Fruit fly (Drosophila melanogaster) whole organism, embryonic: Measurements from ENCODE around the gene NFAT.

Experiments used
- Ada2b ChIP-seq: fragments of 200-800 bp; sonication (Bioruptor generic); IDR thresholded peaks from 2 replicates; pipeline ENCODE4 v1.3.6; 2022; ENCODE audit warnings: missing biosample characterization, missing genetic modification characterization
- Atf-2 ChIP-seq: fragments of 200-800 bp; sonication (Bioruptor generic); optimal IDR thresholded peaks from 2 replicates; lab custom pipeline; 2016; ENCODE audit warnings: missing biosample characterization, missing genetic modification characterization
- B-H1 ChIP-seq: fragments of 200-800 bp; sonication (Bioruptor generic); IDR thresholded peaks from 3 replicates; pipeline ENCODE4 v1.3.6; 2022; ENCODE audit warnings: missing biosample characterization, missing genetic modification characterization
- BtbVII ChIP-seq: fragments of 200-800 bp; sonication (Bioruptor generic); optimal IDR thresholded peaks from 3 replicates; lab custom pipeline; 2017; ENCODE audit warnings: missing biosample characterization, mild to moderate bottlenecking, missing genetic modification characterization
- CG10979 ChIP-seq: fragments of 200-800 bp; sonication (Bioruptor generic); optimal IDR thresholded peaks from 2 replicates; lab custom pipeline; 2018; ENCODE audit warnings: missing biosample characterization, mild to moderate bottlenecking, missing genetic modification characterization, moderate library complexity
- CG11504 ChIP-seq: fragments of 200-800 bp; sonication (Bioruptor generic); optimal IDR thresholded peaks from 3 replicates; lab custom pipeline; 2019; ENCODE audit warnings: missing biosample characterization, mild to moderate bottlenecking, missing genetic modification characterization, moderate library complexity
- CG11723 ChIP-seq: fragments of 200-800 bp; sonication (Bioruptor generic); optimal IDR thresholded peaks from 2 replicates; lab custom pipeline; 2017; ENCODE audit warnings: missing biosample characterization, mild to moderate bottlenecking, missing genetic modification characterization
- CG12104 ChIP-seq: fragments of 200-800 bp; sonication (Bioruptor generic); optimal IDR thresholded peaks from 3 replicates; lab custom pipeline; 2016; ENCODE audit warnings: missing biosample characterization, missing genetic modification characterization
- CG12155 ChIP-seq: fragments of 200-800 bp; sonication (Bioruptor generic); optimal IDR thresholded peaks from 3 replicates; lab custom pipeline; 2016; ENCODE audit warnings: missing biosample characterization, missing genetic modification characterization
- CG13296 ChIP-seq: fragments of 200-800 bp; sonication (Bioruptor generic); optimal IDR thresholded peaks from 3 replicates; lab custom pipeline; 2018; ENCODE audit warnings: missing biosample characterization, mild to moderate bottlenecking, missing genetic modification characterization
- CG14965 ChIP-seq: fragments of 200-800 bp; sonication (Bioruptor generic); optimal IDR thresholded peaks from 2 replicates; lab custom pipeline; 2016; ENCODE audit warnings: missing biosample characterization, missing genetic modification characterization, borderline replicate concordance
- CG17359 ChIP-seq: fragments of 200-800 bp; sonication (Bioruptor generic); optimal IDR thresholded peaks from 3 replicates; lab custom pipeline; 2018; ENCODE audit warnings: missing biosample characterization, mild to moderate bottlenecking, missing genetic modification characterization, moderate library complexity
- CG2116 ChIP-seq: fragments of 200-800 bp; sonication (Bioruptor generic); optimal IDR thresholded peaks from 3 replicates; lab custom pipeline; 2018; ENCODE audit warnings: missing biosample characterization, mild to moderate bottlenecking, missing genetic modification characterization
- CG3847 ChIP-seq: fragments of 200-800 bp; sonication (Bioruptor generic); IDR thresholded peaks from 2 replicates; pipeline ENCODE4 v1.3.6; 2022; ENCODE audit warnings: missing biosample characterization, missing genetic modification characterization
- CG42726 ChIP-seq: fragments of 200-800 bp; sonication (Bioruptor generic); IDR thresholded peaks from 2 replicates; pipeline ENCODE4 v1.3.6; 2022; ENCODE audit warnings: missing biosample characterization, missing genetic modification characterization; ENCODE audit not compliant: partially characterized antibody
- CG4404 ChIP-seq: fragments of 200-800 bp; sonication (Bioruptor generic); IDR thresholded peaks from 2 replicates; pipeline ENCODE4 v1.3.6; 2022; ENCODE audit warnings: missing biosample characterization, missing genetic modification characterization
- CG4424 ChIP-seq: fragments of 200-800 bp; sonication (Bioruptor generic); optimal IDR thresholded peaks from 3 replicates; lab custom pipeline; 2016; ENCODE audit warnings: missing biosample characterization, missing genetic modification characterization
- CG5245 ChIP-seq: fragments of 200-800 bp; sonication (Bioruptor generic); optimal IDR thresholded peaks from 3 replicates; lab custom pipeline; 2016; ENCODE audit warnings: missing biosample characterization, missing genetic modification characterization
- CG7357 ChIP-seq: fragments of 200-800 bp; sonication (Bioruptor generic); IDR thresholded peaks from 3 replicates; pipeline ENCODE4 v1.3.6; 2022; ENCODE audit warnings: missing biosample characterization, missing genetic modification characterization
- CG7928 ChIP-seq: fragments of 200-800 bp; sonication (Bioruptor generic); optimal IDR thresholded peaks from 2 replicates; lab custom pipeline; 2017; ENCODE audit warnings: missing biosample characterization, mild to moderate bottlenecking, missing genetic modification characterization
- CG7963 ChIP-seq: fragments of 200-800 bp; sonication (Bioruptor generic); IDR thresholded peaks from 3 replicates; pipeline ENCODE4 v1.3.6; 2022; ENCODE audit warnings: missing biosample characterization, missing genetic modification characterization; ENCODE audit not compliant: partially characterized antibody
- CoRest ChIP-seq: fragments of 200-800 bp; sonication (Bioruptor generic); optimal IDR thresholded peaks from 3 replicates; lab custom pipeline; 2018; ENCODE audit warnings: missing biosample characterization, mild to moderate bottlenecking, missing genetic modification characterization, moderate library complexity
- Deaf1 ChIP-seq: fragments of 200-800 bp; optimal IDR thresholded peaks from 3 replicates; lab custom pipeline; 2019; ENCODE audit warnings: missing biosample characterization, mild to moderate bottlenecking, missing genetic modification characterization, moderate library complexity
- Dp ChIP-seq: fragments of 200-800 bp; sonication (Bioruptor generic); optimal IDR thresholded peaks from 2 replicates; lab custom pipeline; 2018; ENCODE audit warnings: missing biosample characterization, mild to moderate bottlenecking, missing genetic modification characterization, moderate library complexity
- H15 ChIP-seq: fragments of 200-800 bp; sonication (Bioruptor generic); IDR thresholded peaks from 3 replicates; pipeline ENCODE4 v1.3.6; 2022; ENCODE audit warnings: missing biosample characterization, missing genetic modification characterization
- H2.0 ChIP-seq: fragments of 200-800 bp; sonication (Bioruptor generic); IDR thresholded peaks from 2 replicates; pipeline ENCODE4 v1.3.6; 2022; ENCODE audit warnings: missing biosample characterization, missing genetic modification characterization
- HLH4C ChIP-seq: fragments of 200-800 bp; sonication (Bioruptor generic); IDR thresholded peaks from 3 replicates; pipeline ENCODE4 v1.3.6; 2022; ENCODE audit warnings: missing biosample characterization, missing genetic modification characterization; ENCODE audit not compliant: partially characterized antibody
- Meics ChIP-seq: fragments of 200-800 bp; sonication (Bioruptor generic); optimal IDR thresholded peaks from 2 replicates; lab custom pipeline; 2017; ENCODE audit warnings: missing biosample characterization, mild to moderate bottlenecking, missing genetic modification characterization
- Oli ChIP-seq: fragments of 200-800 bp; sonication (Bioruptor generic); optimal IDR thresholded peaks from 2 replicates; lab custom pipeline; 2018; ENCODE audit warnings: missing biosample characterization, mild to moderate bottlenecking, missing genetic modification characterization, moderate library complexity
- btn ChIP-seq: fragments of 200-800 bp; sonication (Bioruptor generic); optimal IDR thresholded peaks from 2 replicates; lab custom pipeline; 2016; ENCODE audit warnings: missing biosample characterization, missing genetic modification characterization
- chif ChIP-seq, 2 experiments: fragments of 200-800 bp; sonication (Bioruptor generic); optimal IDR thresholded peaks; 3 replicates each; lab custom pipeline; 2016; ENCODE audit warnings: missing biosample characterization in 2 of 2, missing genetic modification characterization in 2 of 2
- chinmo ChIP-seq: fragments of 200-800 bp; sonication (Bioruptor generic); IDR thresholded peaks from 4 replicates; pipeline ENCODE4 v1.3.6; 2022; ENCODE audit warnings: missing biosample characterization, missing genetic modification characterization; ENCODE audit not compliant: partially characterized antibody
- esg ChIP-seq: fragments of 200-800 bp; sonication (Bioruptor generic); conservative IDR thresholded peaks from 2 replicates; pipeline ENCODE4 v1.3.6; 2022; ENCODE audit warnings: missing biosample characterization, missing genetic modification characterization
- exex ChIP-seq: fragments of 200-800 bp; sonication (Bioruptor generic); optimal IDR thresholded peaks from 4 replicates; lab custom pipeline; 2018; ENCODE audit warnings: missing biosample characterization, mild to moderate bottlenecking, missing genetic modification characterization, moderate library complexity
- grn ChIP-seq: fragments of 200-800 bp; sonication (Bioruptor generic); optimal IDR thresholded peaks from 3 replicates; lab custom pipeline; 2017; ENCODE audit warnings: missing biosample characterization, missing genetic modification characterization
- gsb ChIP-seq: fragments of 200-800 bp; sonication (Bioruptor generic); IDR thresholded peaks from 2 replicates; pipeline ENCODE4 v1.3.6; 2022; ENCODE audit warnings: missing biosample characterization, missing genetic modification characterization
- hbn ChIP-seq: fragments of 200-800 bp; sonication (Bioruptor generic); IDR thresholded peaks from 2 replicates; pipeline ENCODE4 v1.3.6; 2022; ENCODE audit warnings: missing biosample characterization, missing genetic modification characterization; ENCODE audit not compliant: partially characterized antibody
- klu ChIP-seq: fragments of 200-800 bp; sonication (Bioruptor generic); IDR thresholded peaks from 2 replicates; pipeline ENCODE4 v1.3.6; 2022; ENCODE audit warnings: missing biosample characterization, missing genetic modification characterization
- lab ChIP-seq: fragments of 200-800 bp; sonication (Bioruptor generic); optimal IDR thresholded peaks from 3 replicates; lab custom pipeline; 2017; ENCODE audit warnings: missing biosample characterization, missing genetic modification characterization, mild to moderate bottlenecking, moderate library complexity, missing genetic modification reagents
- peb ChIP-seq: fragments of 200-800 bp; sonication (Bioruptor generic); IDR thresholded peaks from 2 replicates; pipeline ENCODE4 v1.3.6; 2022; ENCODE audit warnings: missing biosample characterization, missing genetic modification characterization
- row ChIP-seq: fragments of 200-800 bp; sonication (Bioruptor generic); IDR thresholded peaks from 3 replicates; pipeline ENCODE4 v1.3.6; 2022; ENCODE audit warnings: missing biosample characterization, missing genetic modification characterization
- slou ChIP-seq: fragments of 200-800 bp; sonication (Bioruptor generic); optimal IDR thresholded peaks from 3 replicates; lab custom pipeline; 2016; ENCODE audit warnings: missing biosample characterization, missing genetic modification characterization
- sna ChIP-seq: fragments of 200-800 bp; sonication (Bioruptor generic); IDR thresholded peaks from 2 replicates; pipeline ENCODE4 v1.3.6; 2022; ENCODE audit warnings: missing biosample characterization, missing genetic modification characterization; ENCODE audit not compliant: partially characterized antibody
- so ChIP-seq: fragments of 200-800 bp; sonication (Bioruptor generic); IDR thresholded peaks from 3 replicates; pipeline ENCODE4 v1.3.6; 2022; ENCODE audit warnings: missing biosample characterization, missing genetic modification characterization
- tin ChIP-seq: fragments of 200-800 bp; sonication (Bioruptor generic); optimal IDR thresholded peaks from 3 replicates; lab custom pipeline; 2016; ENCODE audit warnings: missing biosample characterization, missing genetic modification characterization
- ttk ChIP-seq: fragments of 200-800 bp; sonication (Bioruptor generic); IDR thresholded peaks from 2 replicates; pipeline ENCODE4 v2.1.2; 2022; ENCODE audit warnings: missing biosample characterization, missing genetic modification characterization
- twi ChIP-seq: fragments of 200-800 bp; optimal IDR thresholded peaks from 2 replicates; lab custom pipeline; 2019; ENCODE audit warnings: missing biosample characterization, mild to moderate bottlenecking, missing genetic modification characterization, moderate library complexity
- wek ChIP-seq: fragments of 200-800 bp; sonication (Bioruptor generic); optimal IDR thresholded peaks from 3 replicates; lab custom pipeline; 2018; ENCODE audit warnings: missing biosample characterization, mild to moderate bottlenecking, missing genetic modification characterization, moderate library complexity
- zf30C ChIP-seq: fragments of 200-800 bp; sonication (Bioruptor generic); optimal IDR thresholded peaks from 3 replicates; lab custom pipeline; 2018; ENCODE audit warnings: missing biosample characterization, mild to moderate bottlenecking, missing genetic modification characterization
- zfh2 ChIP-seq: fragments of 200-800 bp; sonication (Bioruptor generic); optimal IDR thresholded peaks from 2 replicates; lab custom pipeline; 2016; ENCODE audit warnings: missing biosample characterization, missing genetic modification characterization

Gene NFAT

DNA sequence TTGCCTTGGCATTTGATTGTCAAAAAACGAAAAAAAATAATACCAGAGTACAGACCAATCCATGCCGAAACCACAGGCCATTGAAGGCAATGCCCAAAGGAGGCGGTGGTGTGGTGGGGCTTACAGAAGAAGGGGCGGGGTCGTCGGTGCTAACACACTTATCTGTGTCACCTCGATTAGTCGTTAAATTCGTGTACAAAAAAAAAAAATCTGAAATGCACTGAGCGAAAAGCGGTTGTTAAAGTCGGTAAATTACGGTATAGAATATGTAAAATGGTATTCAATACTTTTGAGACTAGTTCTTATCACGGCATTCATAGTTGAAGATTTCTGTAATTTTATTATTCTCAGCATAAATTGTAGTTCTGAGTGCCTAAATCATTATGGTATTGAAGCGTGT, 19.4 kb downstream of the NFAT start (continued):
- TF ChIP-seq klu: no peak
- peak; percentile 71 for TF ChIP-seq row (GFP tag; lab: Robert Waterston, UW)
- peak; percentile 57 for TF ChIP-seq esg (GFP tag; lab: Robert Waterston, UW)
- no peak for TF ChIP-seq CG7928 (GFP tag; lab: Kevin White, UChicago)
- no peak for TF ChIP-seq slou
- no peak for TF ChIP-seq sna (GFP tag; lab: Robert Waterston, UW)
- TF ChIP-seq chinmo (GFP tag; lab: Robert Waterston, UW): 0 out of 4 replicates have a peak, but pooled peaks have one; percentile 59
- TF ChIP-seq B-H1 (GFP tag; lab: Robert Waterston, UW): peak; percentile 74
- peak; percentile 71 for TF ChIP-seq CG4424 (GFP tag; lab: Kevin White, UChicago)
- TF ChIP-seq Ada2b (GFP tag; lab: Robert Waterston, UW): peak; percentile 78
- TF ChIP-seq CG11504 (tag; lab: Kevin White, UChicago): peak; percentile 68
- no peak for TF ChIP-seq gsb (GFP tag; lab: Robert Waterston, UW)
- peak; percentile 31; the same call in 1 of the 3 replicates for TF ChIP-seq CG7357 (GFP tag; lab: Robert Waterston, UW)
- TF ChIP-seq lab (GFP tag; lab: Kevin White, UChicago): peak; percentile 83
- TF ChIP-seq CG42726 (GFP tag; lab: Robert Waterston, UW): no peak
- TF ChIP-seq ttk: peak; percentile 71
- peak; percentile 67; the same call in 1 of the 3 replicates for TF ChIP-seq so (GFP tag; lab: Robert Waterston, UW)
- TF ChIP-seq Meics (GFP tag; lab: Kevin White, UChicago): peak; percentile 51
- peak; percentile 42; the same call in 1 of the 2 replicates for TF ChIP-seq H2.0 (GFP tag; lab: Robert Waterston, UW)
- TF ChIP-seq CG11723: no peak
- TF ChIP-seq CG14965 (GFP tag; lab: Kevin White, UChicago): no peak
- TF ChIP-seq BtbVII (GFP tag; lab: Kevin White, UChicago): no peak
- no peak for TF ChIP-seq CG2116
- TF ChIP-seq CG12104 (GFP tag; lab: Kevin White, UChicago): no peak
- no peak for TF ChIP-seq zfh2 (GFP tag; lab: Kevin White, UChicago)
- no peak for TF ChIP-seq Dp (GFP tag; lab: Kevin White, UChicago)
- peak; percentile 50 for TF ChIP-seq grn (GFP tag; lab: Kevin White, UChicago)
- no peak for TF ChIP-seq HLH4C (GFP tag; lab: Robert Waterston, UW)
- TF ChIP-seq wek (GFP tag; lab: Kevin White, UChicago): no peak
- TF ChIP-seq peb (GFP tag; lab: Robert Waterston, UW): peak; percentile 46; the same call in 1 of the 2 replicates
- peak; percentile 34 for TF ChIP-seq tin (GFP tag; lab: Kevin White, UChicago)
- peak; percentile 12 for TF ChIP-seq CG13296 (GFP tag; lab: Kevin White, UChicago)
- peak; percentile 63 for TF ChIP-seq CG10979 (tag; lab: Kevin White, UChicago)
- TF ChIP-seq zf30C (GFP tag; lab: Kevin White, UChicago): no peak
- TF ChIP-seq H15 (GFP tag; lab: Robert Waterston, UW): peak; percentile 31; the same call in 1 of the 3 replicates
- TF ChIP-seq btn (GFP tag; lab: Kevin White, UChicago): no peak
- TF ChIP-seq CG7963: no peak
- no peak for TF ChIP-seq CG4404 (GFP tag; lab: Robert Waterston, UW)
- no peak for TF ChIP-seq Deaf1 (tag; lab: Kevin White, UChicago)
- no peak for TF ChIP-seq twi (tag; lab: Kevin White, UChicago)
- TF ChIP-seq chif (GFP tag; optimal IDR thresholded peaks at IDR 0.05; lab: Kevin White, UChicago): peak in 1 of 2 experiments; percentile 51
- TF ChIP-seq CoRest (tag; lab: Kevin White, UChicago): peak; percentile 10
- no peak for TF ChIP-seq CG3847 (GFP tag; lab: Robert Waterston, UW)
- peak; percentile 76 for TF ChIP-seq CG17359 (tag; lab: Kevin White, UChicago)
- peak; percentile 57 for TF ChIP-seq CG5245 (GFP tag; lab: Kevin White, UChicago)
- peak; percentile 19 for TF ChIP-seq Atf-2
- TF ChIP-seq hbn: no peak
- peak; percentile 81 for TF ChIP-seq exex
- TF ChIP-seq CG12155 (GFP tag; lab: Kevin White, UChicago): peak; percentile 29
- peak; percentile 29 for TF ChIP-seq Oli (tag; lab: Kevin White, UChicago)
